Fruit fly (Drosophila melanogaster) whole organism, wandering third instar larva: ENCODE measurements around the gene eIF4E5.

Source experiments
- Abd-B ChIP-seq: fragments of >200 bp; optimal IDR thresholded peaks from 2 replicates; lab custom pipeline; 2017; ENCODE audit warnings: missing biosample characterization, missing genetic modification characterization
- CrebA ChIP-seq: fragments of 200-800 bp; sonication (Bioruptor generic); optimal IDR thresholded peaks from 2 replicates; lab custom pipeline; 2016; ENCODE audit warnings: missing biosample characterization, mild to moderate bottlenecking, missing genetic modification characterization, borderline replicate concordance
- Dfd ChIP-seq: fragments of >200 bp; optimal IDR thresholded peaks from 2 replicates; lab custom pipeline; 2017; ENCODE audit warnings: missing biosample characterization, missing genetic modification characterization
- GATAd ChIP-seq: sonication (Bioruptor generic); optimal IDR thresholded peaks from 2 replicates; lab custom pipeline; 2016; ENCODE audit warnings: missing biosample characterization, missing genetic modification characterization
- Hr78 ChIP-seq: fragments of >200 bp; optimal IDR thresholded peaks from 2 replicates; lab custom pipeline; 2017; ENCODE audit warnings: missing biosample characterization, missing genetic modification characterization
- Hr83 ChIP-seq: fragments of 200-300 bp; sonication (Bioruptor generic); optimal IDR thresholded peaks from 2 replicates; lab custom pipeline; 2016; ENCODE audit warnings: missing biosample characterization, mild to moderate bottlenecking, missing genetic modification characterization, moderate library complexity; ENCODE audit not compliant: poor library complexity, severe bottlenecking
- OdsH ChIP-seq: fragments of 200-800 bp; sonication (Bioruptor generic); optimal IDR thresholded peaks from 2 replicates; lab custom pipeline; 2016; ENCODE audit warnings: missing biosample characterization, mild to moderate bottlenecking, missing genetic modification characterization
- Rel ChIP-seq, 2 experiments: fragments of 200-800 bp; sonication (Bioruptor generic) in 1 of 2; optimal IDR thresholded peaks; 2 replicates in 1 of 2; 3 replicates in 1 of 2; lab custom pipeline; 2016 to 2019; ENCODE audit warnings: mild to moderate bottlenecking in 2 of 2, missing biosample characterization in 2 of 2, missing genetic modification characterization in 2 of 2, moderate library complexity in 1 of 2
- Sp1 ChIP-seq: fragments of 200-800 bp; sonication (Bioruptor generic); optimal IDR thresholded peaks from 3 replicates; lab custom pipeline; 2019; ENCODE audit warnings: missing biosample characterization, mild to moderate bottlenecking, missing genetic modification characterization, moderate library complexity
- Vsx2 ChIP-seq: fragments of 200-300, 225-300 bp; sonication (Bioruptor generic); optimal IDR thresholded peaks from 2 replicates; lab custom pipeline; 2018; ENCODE audit warnings: missing biosample characterization, missing genetic modification characterization; ENCODE audit not compliant: partially characterized antibody
- br ChIP-seq: fragments of 200-800 bp; sonication (Bioruptor generic); optimal IDR thresholded peaks from 2 replicates; lab custom pipeline; 2016; ENCODE audit warnings: missing biosample characterization, missing genetic modification characterization
- brk ChIP-seq: fragments of 200-800 bp; sonication (Bioruptor generic); optimal IDR thresholded peaks from 2 replicates; lab custom pipeline; 2016; ENCODE audit warnings: missing biosample characterization, mild to moderate bottlenecking, missing genetic modification characterization
- dl ChIP-seq, 2 experiments: fragments of 175-275, 200-275 bp in 1 of 2; fragments of 200-275 bp in 1 of 2; sonication (Bioruptor generic); optimal IDR thresholded peaks; lab custom pipeline; 2018; ENCODE audit warnings: mild to moderate bottlenecking in 2 of 2, missing biosample characterization in 2 of 2, missing genetic modification characterization in 2 of 2, moderate library complexity in 2 of 2; ENCODE audit not compliant: partially characterized antibody in 2 of 2, insufficient read depth in 1 of 2
- dmrt93B ChIP-seq: fragments of 200-800 bp; sonication (Bioruptor generic); optimal IDR thresholded peaks from 2 replicates; lab custom pipeline; 2018; ENCODE audit warnings: missing biosample characterization, mild to moderate bottlenecking, missing genetic modification characterization
- dsf ChIP-seq: sonication (Bioruptor generic); optimal IDR thresholded peaks from 2 replicates; lab custom pipeline; 2016; ENCODE audit warnings: missing biosample characterization, missing genetic modification characterization, borderline replicate concordance
- ey ChIP-seq: fragments of 200-800 bp; sonication (Bioruptor generic); optimal IDR thresholded peaks from 2 replicates; lab custom pipeline; 2016; ENCODE audit warnings: missing biosample characterization, missing genetic modification characterization
- foxo ChIP-seq, 2 experiments: fragments of 200-800 bp; sonication (Bioruptor generic); optimal IDR thresholded peaks; 2 replicates in 1 of 2; 3 replicates in 1 of 2; lab custom pipeline; 2016 to 2017; ENCODE audit warnings: missing biosample characterization in 2 of 2, missing genetic modification characterization in 2 of 2
- fru ChIP-seq: fragments of 200-800 bp; sonication (Bioruptor generic); optimal IDR thresholded peaks from 3 replicates; lab custom pipeline; 2016; ENCODE audit warnings: missing biosample characterization, mild to moderate bottlenecking, missing genetic modification characterization
- h ChIP-seq: fragments of 200-800 bp; sonication (Bioruptor generic); optimal IDR thresholded peaks from 3 replicates; lab custom pipeline; 2016; ENCODE audit warnings: missing biosample characterization, mild to moderate bottlenecking, missing genetic modification characterization
- jim ChIP-seq: fragments of 175-275, 200-325 bp; sonication (Bioruptor generic); optimal IDR thresholded peaks from 2 replicates; lab custom pipeline; 2016; ENCODE audit warnings: missing biosample characterization, mild to moderate bottlenecking, missing genetic modification characterization
- lola ChIP-seq: fragments of >200 bp; optimal IDR thresholded peaks from 2 replicates; lab custom pipeline; 2017; ENCODE audit warnings: missing biosample characterization, missing genetic modification characterization
- psq ChIP-seq: fragments of 200-800 bp; sonication (Bioruptor generic); optimal IDR thresholded peaks from 3 replicates; lab custom pipeline; 2017; ENCODE audit warnings: missing biosample characterization, mild to moderate bottlenecking, missing genetic modification characterization, moderate library complexity
- rgr ChIP-seq: fragments of 200-800 bp; sonication (Bioruptor generic); optimal IDR thresholded peaks from 3 replicates; lab custom pipeline; 2016; ENCODE audit warnings: missing biosample characterization, mild to moderate bottlenecking, missing genetic modification characterization
- sv ChIP-seq: fragments of 200-800 bp; sonication (Bioruptor generic); optimal IDR thresholded peaks from 3 replicates; lab custom pipeline; 2016; ENCODE audit warnings: missing biosample characterization, missing genetic modification characterization
- tai ChIP-seq: sonication (Bioruptor generic); optimal IDR thresholded peaks from 2 replicates; lab custom pipeline; 2016; ENCODE audit warnings: missing biosample characterization, missing genetic modification characterization
- usp ChIP-seq: fragments of >200 bp; optimal IDR thresholded peaks from 2 replicates; lab custom pipeline; 2017; ENCODE audit warnings: missing biosample characterization, missing genetic modification characterization
- woc ChIP-seq: sonication (Bioruptor generic); optimal IDR thresholded peaks from 2 replicates; lab custom pipeline; 2016; ENCODE audit warnings: missing biosample characterization, mild to moderate bottlenecking, missing genetic modification characterization

Gene eIF4E5

dm6 chr3L:7856626-7856937, 38.1 kb upstream of the eIF4E5 start:
- TF ChIP-seq psq (GFP tag; lab: Kevin White, UChicago) (no peak), GATAd (no peak), Hr78 (GFP tag; lab: Kevin White, UChicago) (no peak), foxo (GFP tag; optimal IDR thresholded peaks at IDR 0.05; lab: Kevin White, UChicago) (no peak), fru (GFP tag; lab: Kevin White, UChicago) (no peak), h (GFP tag; lab: Kevin White, UChicago) (no peak), Vsx2 (GFP tag; lab: Kevin White, UChicago) (no peak), jim (GFP tag; lab: Kevin White, UChicago) (no peak)

- TF ChIP-seq Abd-B (GFP tag; lab: Kevin White, UChicago), result no peak
- no peak for TF ChIP-seq OdsH (GFP tag; lab: Kevin White, UChicago)
- no peak for TF ChIP-seq ey (GFP tag; lab: Kevin White, UChicago)
- TF ChIP-seq dl (GFP tag; optimal IDR thresholded peaks at IDR 0.05; lab: Kevin White, UChicago; ENCODE audit: insufficient read depth in 1 of 2, partially characterized antibody in 2 of 2), result no peak
Observed at dm6 chr3L:7858325-7859114, 36.2 kb upstream of the eIF4E5 start.

DNA sequence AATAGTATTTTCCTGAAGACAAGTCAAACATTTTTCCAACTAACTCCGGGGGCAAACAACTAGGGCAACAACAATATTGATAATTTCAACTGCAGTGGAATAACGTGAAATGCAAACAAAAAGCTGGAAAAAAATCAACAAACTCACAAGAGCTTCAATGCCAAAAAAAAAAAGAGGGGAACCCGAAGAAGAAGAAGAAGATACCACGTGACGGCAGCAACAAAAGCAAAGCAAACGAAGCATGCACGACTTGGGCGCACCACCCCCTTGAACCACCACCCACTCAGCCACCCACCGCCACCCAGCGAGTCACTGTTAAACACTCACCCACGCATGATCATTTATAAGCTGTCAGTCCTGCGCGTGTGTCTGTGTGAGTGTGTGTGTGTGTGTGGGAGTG, 34.9 kb upstream of the eIF4E5 start:
- no peak for TF ChIP-seq ey (GFP tag; lab: Kevin White, UChicago)
- TF ChIP-seq rgr (GFP tag; lab: Kevin White, UChicago), result peak; percentile 3
- no peak for TF ChIP-seq dsf (GFP tag; lab: Kevin White, UChicago)

DNA sequence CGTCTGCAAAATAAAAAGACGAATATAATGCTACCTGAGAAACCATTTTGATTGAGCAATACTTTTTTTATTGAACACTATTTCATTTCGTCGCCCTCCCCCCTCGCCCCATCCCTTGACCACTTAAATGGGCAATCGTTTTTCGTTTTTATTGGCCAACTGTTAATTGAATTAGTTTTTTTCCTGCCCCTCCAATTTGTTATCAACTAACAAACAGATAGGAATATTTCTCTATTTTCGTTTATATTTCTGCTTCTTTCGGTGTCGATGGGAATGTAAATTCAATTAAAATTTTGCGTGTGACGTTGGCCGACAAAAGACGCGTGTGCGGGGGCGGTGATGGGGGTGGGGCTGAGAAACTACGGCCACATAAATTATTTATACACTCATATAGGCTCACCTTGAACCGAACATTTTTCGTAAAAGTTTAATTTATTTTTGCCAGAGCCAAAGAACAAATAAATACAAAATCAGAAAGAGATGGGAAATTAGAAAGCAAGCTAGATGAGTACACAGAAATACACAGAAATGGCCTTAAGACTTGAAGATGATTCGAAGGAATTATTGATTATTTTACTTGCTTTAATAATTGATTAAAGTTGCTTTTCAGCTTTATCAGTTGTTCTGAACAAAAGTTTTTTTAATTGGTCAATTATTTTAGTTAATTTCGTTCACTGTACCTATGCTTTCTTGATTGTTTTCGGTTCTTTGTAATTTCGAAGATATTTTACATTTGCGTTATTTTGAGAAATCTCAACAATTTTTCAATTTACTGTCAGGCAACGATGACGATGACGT, 33.8 kb upstream of the eIF4E5 start:
- no peak for TF ChIP-seq Hr83 (GFP tag; lab: Kevin White, UChicago)

- TF ChIP-seq Sp1 (GFP tag; lab: Kevin White, UChicago), result peak; percentile 13
- TF ChIP-seq Dfd (GFP tag; lab: Kevin White, UChicago), result peak; percentile 19
- peak; percentile 48 for TF ChIP-seq fru (GFP tag; lab: Kevin White, UChicago)
- no peak for TF ChIP-seq Hr83 (GFP tag; lab: Kevin White, UChicago)
- TF ChIP-seq brk, result peak; percentile 42
- TF ChIP-seq rgr (GFP tag; lab: Kevin White, UChicago), result peak; percentile 22
- peak; percentile 60 for TF ChIP-seq psq (GFP tag; lab: Kevin White, UChicago)
- peak; percentile 56 for TF ChIP-seq h (GFP tag; lab: Kevin White, UChicago)
- no peak for TF ChIP-seq CrebA
- TF ChIP-seq dsf (GFP tag; lab: Kevin White, UChicago), result no peak
- TF ChIP-seq OdsH (GFP tag; lab: Kevin White, UChicago), result peak; percentile 56
- no peak for TF ChIP-seq lola
- TF ChIP-seq tai (GFP tag; lab: Kevin White, UChicago), result no peak
Observed at dm6 chr3L:7861807-7862206, 32.9 kb upstream of the eIF4E5 start.

DNA sequence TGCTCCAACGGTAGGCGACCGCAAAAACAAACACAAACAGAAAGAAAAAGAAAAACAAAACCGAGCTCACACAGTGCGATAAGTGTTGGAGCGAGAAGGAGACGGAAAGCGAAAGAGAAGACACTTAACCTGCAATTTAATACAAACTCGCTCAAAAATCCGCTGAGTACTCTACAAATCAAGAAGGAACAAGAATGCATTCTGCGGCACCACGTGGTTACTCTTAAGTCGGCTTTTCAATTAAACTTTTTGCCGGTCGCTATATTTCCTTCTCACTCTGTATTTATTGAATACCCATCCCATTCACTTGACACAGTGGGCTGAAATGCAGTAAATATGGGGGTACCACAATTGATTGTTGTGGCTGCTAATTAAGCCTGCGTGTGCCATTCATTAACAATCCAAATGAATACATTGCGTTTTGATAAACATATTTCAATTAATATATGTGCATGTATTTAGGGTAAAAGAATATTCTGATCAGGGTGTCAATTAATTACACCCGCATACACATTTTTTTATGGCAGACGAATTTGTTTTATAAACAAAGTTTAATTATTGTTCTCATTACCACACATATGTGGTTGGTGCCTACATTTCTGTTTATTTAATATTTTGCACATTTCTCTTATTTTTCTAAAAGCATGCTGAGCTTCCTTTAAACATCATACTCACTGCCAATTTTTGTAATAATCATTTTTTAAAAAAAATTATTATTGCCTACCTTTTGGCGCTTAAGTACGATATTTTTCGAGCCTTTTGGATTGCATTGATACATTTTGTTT, 32.2 kb upstream of the eIF4E5 start:
- TF ChIP-seq dmrt93B (GFP tag; lab: Kevin White, UChicago), result peak; percentile 2
- peak in 1 of 2 experiments; percentile 45 for TF ChIP-seq foxo (GFP tag; optimal IDR thresholded peaks at IDR 0.05; lab: Kevin White, UChicago)
- peak; percentile 14 for TF ChIP-seq sv (GFP tag; lab: Kevin White, UChicago)
- peak; percentile 8 for TF ChIP-seq woc (GFP tag; lab: Kevin White, UChicago)
- TF ChIP-seq Sp1 (GFP tag; lab: Kevin White, UChicago), result no peak
- no peak for TF ChIP-seq rgr (GFP tag; lab: Kevin White, UChicago)
- TF ChIP-seq Rel (GFP tag; optimal IDR thresholded peaks at IDR 0.05; lab: Kevin White, UChicago), result no peak
- peak; percentile 35 for TF ChIP-seq Rel (tag; optimal IDR thresholded peaks at IDR 0.05; lab: Kevin White, UChicago)
- no peak for TF ChIP-seq Hr83 (GFP tag; lab: Kevin White, UChicago)
- no peak for TF ChIP-seq Dfd (GFP tag; lab: Kevin White, UChicago)
- no peak for TF ChIP-seq usp (GFP tag; lab: Kevin White, UChicago)
- TF ChIP-seq br (GFP tag; lab: Kevin White, UChicago), result no peak
- TF ChIP-seq psq (GFP tag; lab: Kevin White, UChicago), result no peak
